Fruit fly (Drosophila melanogaster): ENCODE data around the gene CG9121.
A peak's percentile ranks its signal among the peaks of the same experiment; 100 is the strongest.

The CG9121 gene

DNA sequence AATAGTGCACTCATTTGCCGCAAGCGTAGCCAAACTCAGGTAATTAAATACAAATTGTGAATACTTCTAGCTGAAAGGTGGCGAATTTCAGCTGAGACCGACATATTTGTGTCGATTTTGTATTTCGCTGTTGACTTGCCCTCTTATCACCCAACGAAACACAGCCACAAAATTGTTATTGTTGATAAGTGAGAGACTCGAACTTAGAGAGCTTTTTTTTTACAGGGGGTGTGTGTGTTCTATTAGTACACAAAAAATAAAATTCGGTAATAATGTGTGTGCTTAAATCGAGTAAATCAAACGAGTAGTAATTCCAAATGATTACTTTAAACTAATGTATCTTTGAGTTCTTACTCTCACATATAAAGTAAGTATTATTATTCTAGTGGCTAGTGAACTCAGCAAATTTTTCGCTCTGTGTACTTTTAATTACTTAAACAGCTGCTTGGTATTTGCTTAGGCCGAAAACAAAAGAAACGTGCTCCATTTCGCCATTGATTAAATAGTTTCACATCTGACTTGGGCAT lies 10.2 kb upstream of the CG9121 start (continued):
- TF ChIP-seq Hmx (GFP tag; optimal IDR thresholded peaks at IDR 0.05): peak; percentile 57
- no peak for TF ChIP-seq mld (GFP tag; IDR thresholded peaks at IDR 0.05; ENCODE audit: partially characterized antibody)
- TF ChIP-seq Bteb2 (GFP tag; optimal IDR thresholded peaks at IDR 0.05): peak; percentile 42
- peak; percentile 59 for TF ChIP-seq CG13894 (tag; optimal IDR thresholded peaks at IDR 0.05)
- peak; percentile 51; the same call in 1 of the 2 replicates for TF ChIP-seq Oaz (GFP tag; IDR thresholded peaks at IDR 0.05)
- peak; percentile 32 for TF ChIP-seq Bdp1 (GFP tag; optimal IDR thresholded peaks at IDR 0.05)
- peak; percentile 55 for TF ChIP-seq CG6854 (GFP tag; optimal IDR thresholded peaks at IDR 0.05)
- no peak for TF ChIP-seq ac (GFP tag; optimal IDR thresholded peaks at IDR 0.05)
- peak; percentile 82 for TF ChIP-seq vvl (GFP tag; IDR thresholded peaks at IDR 0.05)
- TF ChIP-seq CG17829 (tag; optimal IDR thresholded peaks at IDR 0.05): peak; percentile 30
- TF ChIP-seq otp (GFP tag; IDR thresholded peaks at IDR 0.05): peak; percentile 82
- peak; percentile 33; the same call in 1 of the 2 replicates for TF ChIP-seq CG4360 (GFP tag; IDR thresholded peaks at IDR 0.05)
- no peak; the same call in 2 of the 3 replicates for TF ChIP-seq sr (GFP tag; IDR thresholded peaks at IDR 0.05)
- no peak for TF ChIP-seq gt (GFP tag; IDR thresholded peaks at IDR 0.05)
- peak; percentile 89 for TF ChIP-seq Fer1 (GFP tag; optimal IDR thresholded peaks at IDR 0.05)
- TF ChIP-seq Kr (GFP tag; optimal IDR thresholded peaks at IDR 0.05): no peak
- peak; percentile 46 for TF ChIP-seq CG4328 (GFP tag; optimal IDR thresholded peaks at IDR 0.05)
- peak; percentile 45 for TF ChIP-seq CG18262 (tag; optimal IDR thresholded peaks at IDR 0.05)
- peak; percentile 28 for TF ChIP-seq NC2β (GFP tag; optimal IDR thresholded peaks at IDR 0.05)
- peak; percentile 7 for TF ChIP-seq CG17568 (GFP tag; optimal IDR thresholded peaks at IDR 0.05)
- TF ChIP-seq kni (GFP tag; optimal IDR thresholded peaks at IDR 0.05): peak; percentile 0
- peak; percentile 22; the same call in 1 of the 2 replicates for TF ChIP-seq CG10321 (GFP tag; IDR thresholded peaks at IDR 0.05)
- peak; percentile 67 for TF ChIP-seq Fer3 (tag; optimal IDR thresholded peaks at IDR 0.05)
- TF ChIP-seq h (optimal IDR thresholded peaks at IDR 0.05): no peak
- TF ChIP-seq CG12299 (tag; optimal IDR thresholded peaks at IDR 0.05): peak; percentile 49
- no peak for TF ChIP-seq chinmo (GFP tag; IDR thresholded peaks at IDR 0.05; ENCODE audit: partially characterized antibody)
- TF ChIP-seq az2 (GFP tag; optimal IDR thresholded peaks at IDR 0.05): peak; percentile 42
- TF ChIP-seq CG10979 (tag; optimal IDR thresholded peaks at IDR 0.05): peak; percentile 66
- peak; percentile 71 for TF ChIP-seq CG11504 (tag; optimal IDR thresholded peaks at IDR 0.05)
- 0 out of 2 replicates have a peak, but pooled peaks have one; percentile 9 for TF ChIP-seq CG11085 (GFP tag; IDR thresholded peaks at IDR 0.05)
- no peak for TF ChIP-seq Dp (GFP tag; optimal IDR thresholded peaks at IDR 0.05)
- peak; percentile 77; the same call in 1 of the 2 replicates for TF ChIP-seq CG5953 (GFP tag; IDR thresholded peaks at IDR 0.05)
- peak; percentile 77 for TF ChIP-seq Dip3 (GFP tag; optimal IDR thresholded peaks at IDR 0.05)
- peak; percentile 49; the same call in 1 of the 2 replicates for TF ChIP-seq H2.0 (GFP tag; IDR thresholded peaks at IDR 0.05)
- peak; percentile 28 for TF ChIP-seq CoRest (tag; optimal IDR thresholded peaks at IDR 0.05)
- TF ChIP-seq Hr3 (GFP tag; optimal IDR thresholded peaks at IDR 0.05): peak; percentile 44
- TF ChIP-seq Max (GFP tag; optimal IDR thresholded peaks at IDR 0.05): peak; percentile 25
- TF ChIP-seq CG17912 (GFP tag; optimal IDR thresholded peaks at IDR 0.05): no peak
- TF ChIP-seq Drgx (GFP tag; IDR thresholded peaks at IDR 0.05): no peak
- no peak for TF ChIP-seq CTCF (GFP tag; optimal IDR thresholded peaks at IDR 0.05)
- peak; percentile 54 for TF ChIP-seq CG1603 (tag; optimal IDR thresholded peaks at IDR 0.05)
- no peak for TF ChIP-seq CG4404 (GFP tag; IDR thresholded peaks at IDR 0.05)
- no peak for TF ChIP-seq CG4707 (GFP tag; optimal IDR thresholded peaks at IDR 0.05)
- TF ChIP-seq Jarid2 (GFP tag; optimal IDR thresholded peaks at IDR 0.05): peak; percentile 12
- TF ChIP-seq CG15073 (GFP tag; optimal IDR thresholded peaks at IDR 0.05): no peak
- TF ChIP-seq CG4730 (GFP tag; IDR thresholded peaks at IDR 0.05): peak; percentile 46; the same call in 1 of the 2 replicates
- no peak for TF ChIP-seq chn (GFP tag; optimal IDR thresholded peaks at IDR 0.05)
- TF ChIP-seq knrl (GFP tag; IDR thresholded peaks at IDR 0.05; ENCODE audit: partially characterized antibody): no peak
- TF ChIP-seq wor (GFP tag; IDR thresholded peaks at IDR 0.05): 0 out of 2 replicates have a peak, but pooled peaks have one; percentile 19
- TF ChIP-seq ro (GFP tag; IDR thresholded peaks at IDR 0.05): no peak
- peak; percentile 17 for TF ChIP-seq CG8290 (GFP tag; optimal IDR thresholded peaks at IDR 0.05)
- TF ChIP-seq CG8290 (tag; optimal IDR thresholded peaks at IDR 0.05): peak in 1 of 2 experiments; percentile 49

Data from whole organism, embryonic.